Fruit fly (Drosophila melanogaster) whole organism, pupa: Measurements from ENCODE around the gene hd.

Experiments
- CG10348 ChIP-seq: fragments of 200-800 bp; sonication (Bioruptor generic); IDR thresholded peaks from 2 replicates; pipeline ENCODE4 v1.3.6; 2022; ENCODE audit warnings: missing biosample characterization, missing genetic modification characterization
- CG12605 ChIP-seq: fragments of 200-800 bp; sonication (Bioruptor generic); IDR thresholded peaks from 2 replicates; pipeline ENCODE4 v1.3.6; 2022; ENCODE audit warnings: missing biosample characterization, missing genetic modification characterization
- CG13204 ChIP-seq: fragments of 200-800 bp; sonication (Bioruptor generic); optimal IDR thresholded peaks from 2 replicates; lab custom pipeline; 2018; ENCODE audit warnings: missing biosample characterization, mild to moderate bottlenecking, missing genetic modification characterization, moderate library complexity
- CG14655 ChIP-seq: fragments of 200-800 bp; sonication (Bioruptor generic); optimal IDR thresholded peaks from 3 replicates; lab custom pipeline; 2017; ENCODE audit warnings: mild to moderate bottlenecking, missing biosample characterization, missing genetic modification reagents, missing genetic modification characterization
- CG15710 ChIP-seq: fragments of 200-800 bp; sonication (Bioruptor generic); optimal IDR thresholded peaks from 2 replicates; lab custom pipeline; 2018; ENCODE audit warnings: missing biosample characterization, mild to moderate bottlenecking, missing genetic modification characterization, moderate library complexity
- CG17806 ChIP-seq: fragments of 200-800 bp; sonication (Bioruptor generic); optimal IDR thresholded peaks from 2 replicates; lab custom pipeline; 2018; ENCODE audit warnings: missing biosample characterization, mild to moderate bottlenecking, missing genetic modification characterization, moderate library complexity
- CG32121 ChIP-seq: fragments of 200-800 bp; sonication (Bioruptor generic); IDR thresholded peaks from 2 replicates; pipeline ENCODE4 v1.3.6; 2022; ENCODE audit warnings: missing biosample characterization, missing genetic modification characterization
- CG34367 ChIP-seq: fragments of 200-800 bp; sonication (Bioruptor generic); optimal IDR thresholded peaks from 2 replicates; lab custom pipeline; 2018; ENCODE audit warnings: missing biosample characterization, mild to moderate bottlenecking, missing genetic modification characterization
- CG4496 ChIP-seq: fragments of 200-800 bp; sonication (Bioruptor generic); IDR thresholded peaks from 3 replicates; pipeline ENCODE4 v1.3.6; 2022; ENCODE audit warnings: missing biosample characterization, missing genetic modification characterization
- CG8159 ChIP-seq: fragments of 200-800 bp; sonication (Bioruptor generic); optimal IDR thresholded peaks from 3 replicates; lab custom pipeline; 2018; ENCODE audit warnings: missing biosample characterization, mild to moderate bottlenecking, missing genetic modification characterization, moderate library complexity
- CG8301 ChIP-seq: fragments of 200-800 bp; sonication (Bioruptor generic); optimal IDR thresholded peaks from 2 replicates; lab custom pipeline; 2018; ENCODE audit warnings: missing biosample characterization, mild to moderate bottlenecking, missing genetic modification characterization
- CG9948 ChIP-seq: fragments of 200-800 bp; sonication (Bioruptor generic); optimal IDR thresholded peaks from 2 replicates; lab custom pipeline; 2018; ENCODE audit warnings: missing biosample characterization, mild to moderate bottlenecking, missing genetic modification characterization, moderate library complexity
- D1 ChIP-seq: fragments of 200-800 bp; sonication (Bioruptor generic); optimal IDR thresholded peaks from 2 replicates; lab custom pipeline; 2018; ENCODE audit warnings: missing biosample characterization, mild to moderate bottlenecking, missing genetic modification characterization, moderate library complexity
- EcR ChIP-seq: fragments of 200-800 bp; sonication (Bioruptor generic); optimal IDR thresholded peaks from 3 replicates; lab custom pipeline; 2019; ENCODE audit warnings: missing biosample characterization, missing genetic modification characterization, mild to moderate bottlenecking, moderate library complexity, missing genetic modification reagents
- Ets98B ChIP-seq: fragments of 200-800 bp; sonication (Bioruptor generic); IDR thresholded peaks from 2 replicates; pipeline ENCODE4 v1.3.6; 2022; ENCODE audit warnings: missing biosample characterization, missing genetic modification characterization
- Pif1A ChIP-seq: fragments of 200-800 bp; sonication (Bioruptor generic); optimal IDR thresholded peaks from 3 replicates; lab custom pipeline; 2016; ENCODE audit warnings: missing biosample characterization, missing genetic modification characterization
- Pif1B ChIP-seq: fragments of 200-800 bp; sonication (Bioruptor generic); optimal IDR thresholded peaks from 3 replicates; lab custom pipeline; 2016; ENCODE audit warnings: missing biosample characterization, missing genetic modification characterization
- Snoo ChIP-seq: fragments of 200-800 bp; sonication (Bioruptor generic); optimal IDR thresholded peaks from 3 replicates; lab custom pipeline; 2017; ENCODE audit warnings: missing biosample characterization, mild to moderate bottlenecking, missing genetic modification characterization, inconsistent platforms
- fd96Ca ChIP-seq: fragments of 200-800 bp; sonication (Bioruptor generic); IDR thresholded peaks from 3 replicates; pipeline ENCODE4 v1.3.6; 2022; ENCODE audit warnings: missing biosample characterization, missing genetic modification characterization
- gl ChIP-seq: fragments of 200-800 bp; sonication (Bioruptor generic); optimal IDR thresholded peaks from 2 replicates; lab custom pipeline; 2018; ENCODE audit warnings: missing biosample characterization, mild to moderate bottlenecking, missing genetic modification characterization
- rn ChIP-seq: fragments of 200-800 bp; sonication (Bioruptor generic); IDR thresholded peaks from 2 replicates; pipeline ENCODE4 v1.3.6; 2022; ENCODE audit warnings: missing biosample characterization, missing genetic modification characterization

The hd gene

DNA sequence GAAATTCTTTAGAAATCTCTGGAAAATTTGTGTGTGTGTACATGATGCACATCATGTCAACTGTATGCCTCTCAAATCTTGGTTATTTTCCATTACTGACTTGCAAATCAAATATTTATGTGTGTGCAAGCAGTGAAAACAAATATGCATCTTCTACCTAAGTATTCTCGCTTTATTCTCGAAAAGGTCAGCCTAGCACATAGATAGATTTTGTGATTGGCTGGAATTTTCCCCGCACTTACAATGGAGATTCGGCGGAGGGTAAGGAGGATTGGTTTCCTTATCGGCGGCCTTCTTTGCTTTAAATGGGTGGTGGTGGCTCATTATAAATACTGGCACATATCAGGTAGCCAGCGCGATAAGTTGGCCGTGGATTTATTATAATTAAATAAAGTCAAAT is 46.9 kb downstream of the hd start:
- TF ChIP-seq CG4496 (GFP tag; lab: Robert Waterston, UW) (no peak), CG15710 (tag; lab: Kevin White, UChicago) (no peak), Snoo (no peak), rn (GFP tag; lab: Robert Waterston, UW) (no peak), CG17806 (tag; lab: Kevin White, UChicago) (no peak)

DNA sequence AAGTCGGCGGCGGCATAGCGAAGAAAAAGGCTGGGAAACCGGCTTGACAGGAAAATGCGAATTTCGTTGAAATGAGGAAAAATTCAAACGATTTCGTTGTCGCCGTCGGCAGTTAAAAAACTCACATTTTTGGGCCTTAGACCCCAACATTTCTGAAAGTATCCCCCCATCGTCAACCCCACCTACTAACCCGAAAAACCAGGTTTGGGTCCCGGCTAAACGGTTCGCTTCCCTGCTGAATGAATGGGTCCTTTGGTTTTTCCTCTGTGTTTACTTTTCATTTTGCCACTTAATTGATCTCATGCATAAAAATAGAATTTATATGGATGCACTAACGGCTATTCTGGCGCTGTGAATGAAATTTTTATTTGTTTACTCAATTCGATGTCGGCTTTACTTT is 48.6 kb downstream of the hd start:
- TF ChIP-seq CG17806 (tag; lab: Kevin White, UChicago) (no peak), fd96Ca (GFP tag; lab: Robert Waterston, UW) (0 out of 3 replicates have a peak, but pooled peaks have one; percentile 15)
- TF ChIP-seq, all 21 proteins: peak for 1

DNA sequence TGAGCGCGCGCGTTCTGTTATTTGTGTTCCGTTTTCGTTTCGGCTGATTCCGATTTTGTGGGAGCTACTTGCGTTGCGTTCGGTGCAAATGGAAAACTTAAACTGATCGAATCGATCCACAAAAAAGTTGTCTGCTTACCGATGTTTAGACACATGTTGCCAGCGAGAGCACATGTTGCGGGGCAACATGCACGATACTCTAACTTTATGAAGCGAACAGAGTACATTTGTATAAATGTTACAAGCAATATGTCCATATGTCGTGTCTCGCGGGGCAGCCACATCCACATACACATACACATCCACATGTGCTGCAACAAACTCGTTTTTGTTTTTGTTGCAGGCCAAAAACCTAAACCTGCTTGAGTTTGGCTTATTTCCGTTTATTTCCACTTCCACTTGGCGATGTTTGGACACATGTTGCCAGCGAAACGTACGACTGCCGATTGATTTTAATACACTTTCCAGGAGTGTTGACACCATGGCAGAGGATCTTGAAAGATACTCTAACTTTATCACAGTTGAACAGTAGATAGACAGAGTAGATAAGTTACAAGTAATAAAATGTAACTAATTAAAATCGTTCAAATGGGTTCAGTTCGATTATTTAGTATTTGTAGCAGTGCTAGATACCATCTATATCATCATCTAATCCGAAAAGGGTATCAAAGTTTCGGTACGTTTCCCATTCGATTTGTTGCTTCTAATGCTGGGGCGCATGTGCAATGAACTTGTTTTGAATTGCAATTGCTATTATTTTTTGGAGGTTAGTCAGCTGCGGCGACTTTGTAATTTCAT is 50.8 kb downstream of the hd start:
- TF ChIP-seq CG9948 (tag; lab: Kevin White, UChicago) (no peak), CG34367 (no peak), CG8159 (no peak), Ets98B (GFP tag; lab: Robert Waterston, UW) (peak; percentile 58), CG32121 (peak; percentile 59; the same call in 1 of the 2 replicates), gl (tag; lab: Kevin White, UChicago) (peak; percentile 27), CG13204 (GFP tag; lab: Kevin White, UChicago) (peak; percentile 7), CG17806 (tag; lab: Kevin White, UChicago) (no peak), CG10348 (GFP tag; lab: Robert Waterston, UW) (no peak), D1 (tag; lab: Kevin White, UChicago) (no peak), CG4496 (GFP tag; lab: Robert Waterston, UW) (peak; percentile 45; the same call in 2 of the 3 replicates), CG15710 (tag; lab: Kevin White, UChicago) (no peak), rn (GFP tag; lab: Robert Waterston, UW) (no peak), Snoo (peak; percentile 7), CG12605 (GFP tag; lab: Robert Waterston, UW) (peak; percentile 15; the same call in 1 of the 2 replicates), CG14655 (peak; percentile 57), Pif1A (peak; percentile 20), EcR (GFP tag; lab: Kevin White, UChicago) (peak; percentile 54), Pif1B (GFP tag; lab: Kevin White, UChicago) (no peak), fd96Ca (GFP tag; lab: Robert Waterston, UW) (no peak), CG8301 (tag; lab: Kevin White, UChicago) (peak; percentile 67)
